Fruit fly (Drosophila melanogaster): ENCODE data around the gene RpS19b.

DNA sequence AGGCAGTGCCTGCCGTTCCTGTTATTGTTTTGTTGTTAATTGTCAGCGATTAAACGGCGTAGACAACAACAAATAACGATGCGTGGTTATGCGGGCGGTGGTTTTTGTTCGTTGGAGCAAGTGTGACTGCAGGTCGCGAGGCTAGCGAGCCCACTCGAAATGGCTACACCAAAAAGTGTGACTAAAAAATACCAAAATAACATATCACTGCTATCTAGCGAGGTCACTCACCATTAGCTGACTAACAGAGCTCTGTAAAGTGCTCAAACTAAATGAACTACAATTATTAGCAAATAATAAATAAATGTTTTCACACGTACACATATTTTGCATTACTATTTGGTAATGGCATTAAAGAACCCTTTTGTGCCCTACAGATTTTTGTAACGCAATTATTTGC is 43.4 kb downstream of the RpS19b start, which contains the start of gene Pli:
- TF ChIP-seq rn (GFP tag; IDR thresholded peaks at IDR 0.05) (no peak), CG17806 (tag; optimal IDR thresholded peaks at IDR 0.05) (peak; percentile 5), Pif1A (GFP tag; optimal IDR thresholded peaks at IDR 0.05) (no peak), CG8301 (tag; optimal IDR thresholded peaks at IDR 0.05) (no peak), fd96Ca (GFP tag; IDR thresholded peaks at IDR 0.05) (no peak), EcR (GFP tag; optimal IDR thresholded peaks at IDR 0.05) (peak; percentile 24), CG10348 (GFP tag; IDR thresholded peaks at IDR 0.05) (no peak), Snoo (tag; optimal IDR thresholded peaks at IDR 0.05) (no peak)
